1 worm cellular context compared by ENCODE assay signal in genomic region chrX:16346212-16346883, ce11.
TF ChIP-seq lines count a peak whose summit lies in the region.

No protein-coding gene starts in this region.

TF ChIP-seq in whole organism, L4 larva, 104 proteins besides CTCF, POLR2A, EP300 and RAD21 (continued from another document):
- TF ChIP-seq hif-1 (tag; optimal IDR thresholded peaks at IDR 0.05; lab: Kevin White, UChicago): peak in 1 of 2 experiments; percentile 79
- TF ChIP-seq saeg-2 (GFP tag; IDR thresholded peaks at IDR 0.05; lab: Robert Waterston, UW): no peak
- TF ChIP-seq mep-1 (tag; optimal IDR thresholded peaks at IDR 0.05; lab: Kevin White, UChicago): peak; percentile 24
- no peak for TF ChIP-seq F10B5.3 (tag; optimal IDR thresholded peaks at IDR 0.05; lab: Kevin White, UChicago)
- no peak for TF ChIP-seq F37D6.2 (tag; optimal IDR thresholded peaks at IDR 0.05; lab: Kevin White, UChicago)
- no peak for TF ChIP-seq lin-38 (GFP tag; IDR thresholded peaks at IDR 0.05; lab: Robert Waterston, UW)
- no peak for TF ChIP-seq dmd-8 (GFP tag; IDR thresholded peaks at IDR 0.05; lab: Robert Waterston, UW)
- TF ChIP-seq dmd-6 (GFP tag; IDR thresholded peaks at IDR 0.05; lab: Robert Waterston, UW): peak; percentile 87
- peak; percentile 83 for TF ChIP-seq hlh-11 (tag; optimal IDR thresholded peaks at IDR 0.05; lab: Kevin White, UChicago)
- TF ChIP-seq lim-7 (GFP tag; IDR thresholded peaks at IDR 0.05; lab: Robert Waterston, UW): no peak
- no peak for TF ChIP-seq zip-11 (GFP tag; IDR thresholded peaks at IDR 0.05; lab: Robert Waterston, UW)
- peak; percentile 45 for TF ChIP-seq nhr-77 (tag; optimal IDR thresholded peaks at IDR 0.05; lab: Kevin White, UChicago)
- no peak for TF ChIP-seq nhr-42 (GFP tag; IDR thresholded peaks at IDR 0.05; lab: Robert Waterston, UW)
- no peak for TF ChIP-seq F44E2.7 (GFP tag; IDR thresholded peaks at IDR 0.05; lab: Robert Waterston, UW)
- no peak for TF ChIP-seq Y48G9A.11 (GFP tag; IDR thresholded peaks at IDR 0.05; lab: Robert Waterston, UW)
- TF ChIP-seq lsy-2 (tag; optimal IDR thresholded peaks at IDR 0.05; lab: Kevin White, UChicago): peak in 1 of 2 experiments; percentile 18
- no peak for TF ChIP-seq lin-1 (GFP tag; IDR thresholded peaks at IDR 0.05; lab: Robert Waterston, UW)
- no peak for TF ChIP-seq ztf-7 (tag; optimal IDR thresholded peaks at IDR 0.05; lab: Kevin White, UChicago)
- TF ChIP-seq vab-7 (GFP tag; IDR thresholded peaks at IDR 0.05; lab: Robert Waterston, UW): no peak
- TF ChIP-seq pha-4 (GFP tag; IDR thresholded peaks at IDR 0.05; lab: Robert Waterston, UW): no peak; the same call in 1 of the 2 replicates
- no peak for TF ChIP-seq pha-4 (tag; optimal IDR thresholded peaks at IDR 0.05; lab: Kevin White, UChicago)
- no peak for TF ChIP-seq ceh-44 (GFP tag; IDR thresholded peaks at IDR 0.05; lab: Robert Waterston, UW)
- TF ChIP-seq dve-1 (tag; optimal IDR thresholded peaks at IDR 0.05; lab: Kevin White, UChicago; ENCODE audit: insufficient read depth): peak; percentile 85
- TF ChIP-seq snpc-1.2 (GFP tag; IDR thresholded peaks at IDR 0.05; lab: Robert Waterston, UW): no peak
- TF ChIP-seq F49E8.2 (tag; optimal IDR thresholded peaks at IDR 0.05; lab: Kevin White, UChicago; ENCODE audit: borderline replicate concordance): no peak
- TF ChIP-seq madf-5 (GFP tag; IDR thresholded peaks at IDR 0.05; lab: Robert Waterston, UW): no peak
- TF ChIP-seq ZK546.5 (tag; optimal IDR thresholded peaks at IDR 0.05; lab: Kevin White, UChicago): no peak
- TF ChIP-seq daf-12 (tag; optimal IDR thresholded peaks at IDR 0.05; lab: Kevin White, UChicago): no peak
- TF ChIP-seq madf-9 (GFP tag; conservative IDR thresholded peaks at IDR 0.05; lab: Robert Waterston, UW): no peak
- TF ChIP-seq nhr-41 (GFP tag; IDR thresholded peaks at IDR 0.05; lab: Robert Waterston, UW): no peak
- peak; percentile 77 for TF ChIP-seq tra-1 (GFP tag; IDR thresholded peaks at IDR 0.05; lab: Robert Waterston, UW)
- no peak for TF ChIP-seq ceh-62 (tag; optimal IDR thresholded peaks at IDR 0.05; lab: Kevin White, UChicago)
- TF ChIP-seq mxl-3 (GFP tag; optimal IDR thresholded peaks at IDR 0.05; lab: Kevin White, UChicago): no peak
- no peak for TF ChIP-seq mes-2 (tag; optimal IDR thresholded peaks at IDR 0.05; lab: Kevin White, UChicago; ENCODE audit: poor library complexity, severe bottlenecking)
- peak; percentile 34 for TF ChIP-seq hlh-30 (tag; optimal IDR thresholded peaks at IDR 0.05; lab: Kevin White, UChicago; ENCODE audit: insufficient read depth)
- TF ChIP-seq ceh-28 (tag; optimal IDR thresholded peaks at IDR 0.05; lab: Kevin White, UChicago): no peak
- peak; percentile 23 for TF ChIP-seq T20F7.1 (GFP tag; optimal IDR thresholded peaks at IDR 0.05; lab: Kevin White, UChicago)
- no peak for TF ChIP-seq T26A8.4 (GFP tag; IDR thresholded peaks at IDR 0.05; lab: Robert Waterston, UW)
- no peak for TF ChIP-seq unc-62 (GFP tag; optimal IDR thresholded peaks at IDR 0.05 in 1 of 2; lab: Kevin White, UChicago)
- no peak for TF ChIP-seq unc-62 (tag; optimal IDR thresholded peaks at IDR 0.05; lab: Kevin White, UChicago)
- no peak for TF ChIP-seq snpc-4 (tag; optimal IDR thresholded peaks at IDR 0.05; lab: Kevin White, UChicago)
- no peak for TF ChIP-seq nhr-25 (tag; optimal IDR thresholded peaks at IDR 0.05; lab: Kevin White, UChicago; ENCODE audit: borderline replicate concordance, insufficient read depth)
- TF ChIP-seq nhr-102 (tag; optimal IDR thresholded peaks at IDR 0.05; lab: Kevin White, UChicago): peak; percentile 29
- TF ChIP-seq nhr-76 (tag; optimal IDR thresholded peaks at IDR 0.05; lab: Kevin White, UChicago): no peak
- no peak for TF ChIP-seq fkh-10 (GFP tag; optimal IDR thresholded peaks at IDR 0.05; lab: Kevin White, UChicago)
- no peak for TF ChIP-seq lin-13 (GFP tag; optimal IDR thresholded peaks at IDR 0.05; lab: Kevin White, UChicago)
- no peak for TF ChIP-seq set-16 (GFP tag; IDR thresholded peaks at IDR 0.05; lab: Robert Waterston, UW)
- TF ChIP-seq Y5F2A.4 (GFP tag; optimal IDR thresholded peaks at IDR 0.05; lab: Kevin White, UChicago): no peak
- TF ChIP-seq mdl-1 (tag; optimal IDR thresholded peaks at IDR 0.05; lab: Kevin White, UChicago): peak in 1 of 2 experiments; percentile 69
- no peak for TF ChIP-seq mxl-2 (GFP tag; conservative IDR thresholded peaks at IDR 0.05; lab: Robert Waterston, UW)
- no peak for TF ChIP-seq sdz-12 (GFP tag; optimal IDR thresholded peaks at IDR 0.05; lab: Kevin White, UChicago)
- peak; percentile 98 for TF ChIP-seq php-3 (GFP tag; IDR thresholded peaks at IDR 0.05; lab: Robert Waterston, UW)
- TF ChIP-seq nhr-48 (tag; optimal IDR thresholded peaks at IDR 0.05; lab: Kevin White, UChicago): peak; percentile 74
- TF ChIP-seq unc-130 (GFP tag; optimal IDR thresholded peaks at IDR 0.05; lab: Kevin White, UChicago): no peak
- no peak for TF ChIP-seq spr-1 (tag; optimal IDR thresholded peaks at IDR 0.05; lab: Kevin White, UChicago)
- no peak for TF ChIP-seq dmd-9 (GFP tag; IDR thresholded peaks at IDR 0.05; lab: Robert Waterston, UW)
- TF ChIP-seq unc-39 (tag; optimal IDR thresholded peaks at IDR 0.05; lab: Kevin White, UChicago): no peak
- TF ChIP-seq duxl-1 (tag; optimal IDR thresholded peaks at IDR 0.05; lab: Kevin White, UChicago; ENCODE audit: poor library complexity): no peak
- peak in 1 of 2 experiments; percentile 22 for TF ChIP-seq daf-16 (GFP tag; optimal IDR thresholded peaks at IDR 0.05; lab: Kevin White, UChicago)
- TF ChIP-seq daf-16 (tag; optimal IDR thresholded peaks at IDR 0.05; lab: Kevin White, UChicago): peak; percentile 90
- TF ChIP-seq nhr-28 (tag; optimal IDR thresholded peaks at IDR 0.05; lab: Kevin White, UChicago): no peak
- no peak for TF ChIP-seq lin-15B (tag; optimal IDR thresholded peaks at IDR 0.05; lab: Kevin White, UChicago)
- TF ChIP-seq zip-2 (tag; optimal IDR thresholded peaks at IDR 0.05; lab: Kevin White, UChicago): no peak
- TF ChIP-seq tag-97 (GFP tag; IDR thresholded peaks at IDR 0.05; lab: Robert Waterston, UW): no peak
- no peak for TF ChIP-seq ztf-11 (tag; optimal IDR thresholded peaks at IDR 0.05; lab: Kevin White, UChicago)
- TF ChIP-seq R02D3.7 (tag; optimal IDR thresholded peaks at IDR 0.05; lab: Kevin White, UChicago): no peak
- no peak for TF ChIP-seq spr-3 (GFP tag; optimal IDR thresholded peaks at IDR 0.05; lab: Kevin White, UChicago)
- no peak for TF ChIP-seq ZK337.2 (GFP tag; IDR thresholded peaks at IDR 0.05; lab: Robert Waterston, UW)
- TF ChIP-seq fos-1 (tag; optimal IDR thresholded peaks at IDR 0.05; lab: Kevin White, UChicago): no peak
- no peak for TF ChIP-seq zfp-3 (GFP tag; conservative IDR thresholded peaks at IDR 0.05; lab: Robert Waterston, UW)
- no peak for TF ChIP-seq lin-39 (tag; optimal IDR thresholded peaks at IDR 0.05; lab: Kevin White, UChicago)
- peak; percentile 70 for TF ChIP-seq pqm-1 (tag; optimal IDR thresholded peaks at IDR 0.05; lab: Kevin White, UChicago)
- TF ChIP-seq ama-1 (optimal IDR thresholded peaks at IDR 0.05; lab: Kevin White, UChicago): no peak
- TF ChIP-seq daf-19 (GFP tag; conservative IDR thresholded peaks at IDR 0.05; lab: Robert Waterston, UW): no peak
- TF ChIP-seq nhr-10 (tag; optimal IDR thresholded peaks at IDR 0.05; lab: Kevin White, UChicago): no peak
- no peak for TF ChIP-seq cey-2 (tag; optimal IDR thresholded peaks at IDR 0.05; lab: Kevin White, UChicago; ENCODE audit: borderline replicate concordance, insufficient read depth)
- TF ChIP-seq rbr-2 (tag; optimal IDR thresholded peaks at IDR 0.05; lab: Kevin White, UChicago): no peak
